Worm (Caenorhabditis elegans): ENCODE measurements around the gene dpy-6.
"Not testable (repeated sequence)": the region's sequence is repeated elsewhere in the genome, so short reads cannot be mapped to it uniquely, and the experiment has no call there.

DNA sequence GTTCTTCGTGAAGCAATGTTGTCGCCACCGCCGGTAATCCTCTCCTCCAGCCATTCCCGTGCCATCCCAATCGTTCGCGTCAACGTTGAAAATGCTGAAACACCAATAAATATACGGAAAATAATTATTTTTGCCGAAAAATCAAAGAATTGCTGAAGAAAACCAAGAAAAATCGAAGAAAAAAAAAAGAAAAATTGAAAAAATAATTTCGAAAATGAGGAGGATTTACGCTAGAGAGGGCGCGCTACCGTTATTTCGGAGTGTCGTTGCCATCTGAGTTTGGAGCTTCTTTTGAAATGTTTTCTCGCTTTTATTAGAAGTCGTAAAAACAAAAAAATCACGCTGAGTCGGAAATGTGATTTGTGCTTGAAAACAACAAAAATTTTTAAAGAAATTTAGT, 44.7 kb downstream of the dpy-6 start, which contains the start of gene F08F1.9:
- TF ChIP-seq nhr-28 (tag; optimal IDR thresholded peaks at IDR 0.05); ZK546.5 (tag; optimal IDR thresholded peaks at IDR 0.05); fos-1 (tag; optimal IDR thresholded peaks at IDR 0.05); nhr-77 (tag; optimal IDR thresholded peaks at IDR 0.05); nhr-42 (GFP tag; IDR thresholded peaks at IDR 0.05); zfp-2 (tag; optimal IDR thresholded peaks at IDR 0.05); unc-62 (GFP tag; optimal IDR thresholded peaks at IDR 0.05 in 1 of 2); unc-62 (tag; optimal IDR thresholded peaks at IDR 0.05); tag-97 (GFP tag; IDR thresholded peaks at IDR 0.05); spr-1 (tag; optimal IDR thresholded peaks at IDR 0.05); F10B5.3 (tag; optimal IDR thresholded peaks at IDR 0.05): not testable (repeated sequence)

Data from whole organism, L4 larva.